Fruit fly (Drosophila melanogaster) S2 (cell line): ENCODE results near the gene fz2.

Source experiments
- CG8478 ChIP-seq: fragments of >200 bp; optimal IDR thresholded peaks from 2 replicates; lab custom pipeline; 2018
- CTCF ChIP-seq, 2 experiments: fragments of >200 bp; optimal IDR thresholded peaks; 2 replicates each; lab custom pipeline; 2018

DNA sequence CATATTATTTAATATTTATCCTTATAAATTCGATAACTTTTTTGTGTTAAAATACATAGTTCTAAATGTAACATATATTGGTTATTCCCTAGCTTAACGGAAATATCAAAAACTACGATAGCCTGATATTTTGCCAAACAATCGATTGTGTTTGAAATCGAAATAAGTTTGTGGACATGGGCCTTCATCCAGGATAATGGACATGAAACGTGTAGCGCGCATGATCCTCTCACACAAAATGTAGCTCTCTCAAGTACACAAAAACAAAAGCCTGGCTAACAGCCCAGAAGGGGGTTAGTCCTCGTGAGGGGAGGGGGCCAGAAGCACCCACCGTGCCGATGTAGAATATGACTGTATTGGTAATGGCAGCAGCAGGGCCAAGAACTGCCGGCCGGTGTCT lies 2.6 kb upstream of the fz2 start:
- no peak for TF ChIP-seq CTCF (optimal IDR thresholded peaks at IDR 0.05; lab: Kevin White, UChicago)
- TF ChIP-seq CG8478 (lab: Kevin White, UChicago): no peak
